Worm (Caenorhabditis elegans) whole organism, L1 larva: ENCODE measurements around the gene Y39B6A.34.

ENCODE experiments used
- blmp-1 ChIP-seq: fragments of 150-350 bp; optimal IDR thresholded peaks from 2 replicates; lab custom pipeline; 2014; ENCODE audit warnings: missing biosample characterization, missing genetic modification characterization
- elt-3 ChIP-seq, 6 experiments: fragments of 150-350 bp in 1 of 6; sonication (generic microtip); optimal IDR thresholded peaks; 2 replicates each; lab custom pipeline; 2017 to 2018; ENCODE audit warnings: missing biosample characterization in 6 of 6, missing genetic modification characterization in 6 of 6, inconsistent platforms in 1 of 6
- lsy-2 ChIP-seq, 2 experiments: fragments of 150-350 bp; optimal IDR thresholded peaks; 2 replicates each; lab custom pipeline; 2014; ENCODE audit warnings: missing biosample characterization in 2 of 2, missing genetic modification characterization in 2 of 2
- nhr-77 ChIP-seq: fragments of 150-350 bp; optimal IDR thresholded peaks from 2 replicates; lab custom pipeline; 2014; ENCODE audit warnings: missing biosample characterization, missing genetic modification characterization
- unc-130 ChIP-seq: fragments of 150-350 bp; optimal IDR thresholded peaks from 2 replicates; lab custom pipeline; 2017; ENCODE audit warnings: missing biosample characterization, missing genetic modification characterization, inconsistent platforms

- TF ChIP-seq blmp-1: no peak
- no peak for TF ChIP-seq elt-3 (tag; optimal IDR thresholded peaks at IDR 0.05; lab: Kevin White, UChicago)
- TF ChIP-seq lsy-2 (tag; optimal IDR thresholded peaks at IDR 0.05; lab: Kevin White, UChicago): no peak
- TF ChIP-seq unc-130 (tag; lab: Kevin White, UChicago): no peak
- no peak for TF ChIP-seq nhr-77 (tag; lab: Kevin White, UChicago)
Observed at ce11 chrV:18993535-18993990, 7.3 kb upstream of the Y39B6A.34 start, which contains the start of gene gtf-2F2.
